ENCODE assay signal across 5 fruit fly cellular contexts in the genomic region with DNA sequence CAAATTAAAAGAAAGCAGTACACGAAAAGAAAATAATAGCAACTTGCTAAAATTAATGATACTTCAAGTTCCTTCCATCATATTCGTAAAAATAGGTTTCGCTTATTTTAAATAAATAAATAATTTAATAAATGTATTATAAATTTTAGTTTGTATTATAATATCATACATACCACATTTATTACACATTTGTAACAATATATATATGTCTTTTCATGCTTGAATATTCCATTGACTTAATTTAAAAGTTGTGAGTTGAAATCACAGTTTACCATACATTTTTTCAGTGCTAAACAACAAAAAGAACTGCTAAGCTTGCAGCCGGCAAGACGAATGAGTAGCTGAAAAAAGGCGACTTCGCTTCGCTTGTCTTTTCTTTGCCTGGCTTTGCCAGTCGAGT.
TF ChIP-seq lines count a peak whose summit lies in the region.

No protein-coding gene starts in this region.

- TF ChIP-seq CTCF in whole organism, embryonic (GFP tag; optimal IDR thresholded peaks at IDR 0.05; lab: Kevin White, UChicago), result no peak

TF ChIP-seq in whole organism, adult, 20 proteins besides CTCF, POLR2A, EP300 and RAD21:
- TF ChIP-seq tj (GFP tag; optimal IDR thresholded peaks at IDR 0.05; lab: Kevin White, UChicago), result peak; percentile 94
- no peak for TF ChIP-seq cnc (optimal IDR thresholded peaks at IDR 0.05; lab: Kevin White, UChicago)
- TF ChIP-seq CG7101 (tag; optimal IDR thresholded peaks at IDR 0.05; lab: Kevin White, UChicago), result peak; percentile 50
- TF ChIP-seq CG11617 (GFP tag; optimal IDR thresholded peaks at IDR 0.05; lab: Kevin White, UChicago), result peak; percentile 12
- no peak for TF ChIP-seq CG33017 (tag; optimal IDR thresholded peaks at IDR 0.05; lab: Kevin White, UChicago)
- TF ChIP-seq CG7045 (GFP tag; optimal IDR thresholded peaks at IDR 0.05; lab: Kevin White, UChicago), result no peak
- peak; percentile 53 for TF ChIP-seq CG14711 (tag; optimal IDR thresholded peaks at IDR 0.05; lab: Kevin White, UChicago)
- peak; percentile 33 for TF ChIP-seq pad (GFP tag; optimal IDR thresholded peaks at IDR 0.05; lab: Kevin White, UChicago)
- TF ChIP-seq CG1620 (GFP tag; optimal IDR thresholded peaks at IDR 0.05; lab: Kevin White, UChicago), result no peak
- TF ChIP-seq bab1 (GFP tag; optimal IDR thresholded peaks at IDR 0.05; lab: Kevin White, UChicago), result peak; percentile 68
- TF ChIP-seq Mnt (GFP tag; optimal IDR thresholded peaks at IDR 0.05; lab: Kevin White, UChicago), result no peak
- no peak for TF ChIP-seq CG12768 (GFP tag; optimal IDR thresholded peaks at IDR 0.05; lab: Kevin White, UChicago)
- no peak for TF ChIP-seq cic (GFP tag; optimal IDR thresholded peaks at IDR 0.05; lab: Kevin White, UChicago)

TF ChIP-seq in whole organism, embryonic, 481 proteins besides CTCF, POLR2A, EP300 and RAD21 (continues in another document):
- TF ChIP-seq CG16863 (GFP tag; optimal IDR thresholded peaks at IDR 0.05; lab: Kevin White, UChicago), result no peak
- peak; percentile 51 for TF ChIP-seq Sox102F (GFP tag; optimal IDR thresholded peaks at IDR 0.05; lab: Kevin White, UChicago)
- TF ChIP-seq gsb-n (tag; optimal IDR thresholded peaks at IDR 0.05; lab: Kevin White, UChicago), result peak; percentile 29
- TF ChIP-seq bab2 (GFP tag; optimal IDR thresholded peaks at IDR 0.05; lab: Kevin White, UChicago), result no peak
- TF ChIP-seq CG10209 (GFP tag; optimal IDR thresholded peaks at IDR 0.05; lab: Kevin White, UChicago), result no peak
- TF ChIP-seq pros (GFP tag; optimal IDR thresholded peaks at IDR 0.05; lab: Kevin White, UChicago), result no peak
- no peak for TF ChIP-seq pzg (GFP tag; optimal IDR thresholded peaks at IDR 0.05; lab: Kevin White, UChicago)
- TF ChIP-seq Blimp-1 (GFP tag; optimal IDR thresholded peaks at IDR 0.05; lab: Kevin White, UChicago), result peak; percentile 34
- TF ChIP-seq CG17359 (tag; optimal IDR thresholded peaks at IDR 0.05; lab: Kevin White, UChicago), result peak; percentile 3
- TF ChIP-seq CG15269 (tag; optimal IDR thresholded peaks at IDR 0.05; lab: Kevin White, UChicago), result peak; percentile 4
- no peak for TF ChIP-seq ara (GFP tag; IDR thresholded peaks at IDR 0.05; lab: Robert Waterston, UW)
- peak; percentile 46 for TF ChIP-seq CG11504 (tag; optimal IDR thresholded peaks at IDR 0.05; lab: Kevin White, UChicago)
- TF ChIP-seq usp (GFP tag; optimal IDR thresholded peaks at IDR 0.05; lab: Kevin White, UChicago), result no peak
- TF ChIP-seq sna (GFP tag; IDR thresholded peaks at IDR 0.05; lab: Robert Waterston, UW; ENCODE audit: partially characterized antibody), result no peak
- no peak for TF ChIP-seq kay (GFP tag; optimal IDR thresholded peaks at IDR 0.05; lab: Kevin White, UChicago)
- peak; percentile 16 for TF ChIP-seq fd96Cb (tag; optimal IDR thresholded peaks at IDR 0.05; lab: Kevin White, UChicago)
- TF ChIP-seq Oli (tag; optimal IDR thresholded peaks at IDR 0.05; lab: Kevin White, UChicago), result peak; percentile 12
- peak; percentile 48 for TF ChIP-seq CG7839 (tag; optimal IDR thresholded peaks at IDR 0.05; lab: Kevin White, UChicago)
- peak; percentile 48 for TF ChIP-seq dmrt99B (tag; optimal IDR thresholded peaks at IDR 0.05; lab: Kevin White, UChicago)

TF ChIP-seq in whole organism, prepupa, 60 proteins besides CTCF, POLR2A, EP300 and RAD21 (continues in another document):
- TF ChIP-seq spab (GFP tag; optimal IDR thresholded peaks at IDR 0.05; lab: Kevin White, UChicago) (peak; percentile 52), Eip93F (GFP tag; optimal IDR thresholded peaks at IDR 0.05; lab: Kevin White, UChicago) (no peak), CG3919 (GFP tag; optimal IDR thresholded peaks at IDR 0.05; lab: Kevin White, UChicago) (peak; percentile 53), CG16779 (tag; optimal IDR thresholded peaks at IDR 0.05; lab: Kevin White, UChicago) (peak; percentile 26), Sox14 (GFP tag; optimal IDR thresholded peaks at IDR 0.05; lab: Kevin White, UChicago) (no peak), Sox15 (GFP tag; optimal IDR thresholded peaks at IDR 0.05; lab: Kevin White, UChicago) (peak; percentile 4), CG4318 (GFP tag; optimal IDR thresholded peaks at IDR 0.05; lab: Kevin White, UChicago) (peak; percentile 55), CG1621 (tag; optimal IDR thresholded peaks at IDR 0.05; lab: Kevin White, UChicago) (no peak), CG10631 (GFP tag; optimal IDR thresholded peaks at IDR 0.05; lab: Kevin White, UChicago) (peak; percentile 71), CG8319 (GFP tag; optimal IDR thresholded peaks at IDR 0.05; lab: Kevin White, UChicago) (no peak), dac (GFP tag; optimal IDR thresholded peaks at IDR 0.05; lab: Kevin White, UChicago) (peak; percentile 1), lz (GFP tag; optimal IDR thresholded peaks at IDR 0.05; lab: Kevin White, UChicago) (peak; percentile 35), Gug (GFP tag; IDR thresholded peaks at IDR 0.05; lab: Robert Waterston, UW) (no peak), CG6808 (GFP tag; optimal IDR thresholded peaks at IDR 0.05; lab: Kevin White, UChicago) (no peak), fd85E (GFP tag; optimal IDR thresholded peaks at IDR 0.05; lab: Kevin White, UChicago) (no peak), achi (GFP tag; optimal IDR thresholded peaks at IDR 0.05; lab: Kevin White, UChicago) (peak; percentile 67), CG6163 (GFP tag; IDR thresholded peaks at IDR 0.05; lab: Robert Waterston, UW) (peak; percentile 52; the same call in 1 of the 3 replicates), Smox (GFP tag; optimal IDR thresholded peaks at IDR 0.05; lab: Kevin White, UChicago) (peak; percentile 10), CG7368 (GFP tag; optimal IDR thresholded peaks at IDR 0.05; lab: Kevin White, UChicago) (peak; percentile 44)

TF ChIP-seq in whole organism, pupa, 21 proteins besides CTCF, POLR2A, EP300 and RAD21:
- TF ChIP-seq CG12605 (GFP tag; IDR thresholded peaks at IDR 0.05; lab: Robert Waterston, UW), result peak; percentile 45; the same call in 1 of the 2 replicates
- peak; percentile 32 for TF ChIP-seq Pif1B (GFP tag; optimal IDR thresholded peaks at IDR 0.05; lab: Kevin White, UChicago)
- no peak for TF ChIP-seq EcR (GFP tag; optimal IDR thresholded peaks at IDR 0.05; lab: Kevin White, UChicago)
- TF ChIP-seq Ets98B (GFP tag; IDR thresholded peaks at IDR 0.05; lab: Robert Waterston, UW), result no peak; the same call in 1 of the 2 replicates
- TF ChIP-seq CG13204 (GFP tag; optimal IDR thresholded peaks at IDR 0.05; lab: Kevin White, UChicago), result no peak
- no peak for TF ChIP-seq Pif1A (GFP tag; optimal IDR thresholded peaks at IDR 0.05; lab: Kevin White, UChicago)
- TF ChIP-seq D1 (tag; optimal IDR thresholded peaks at IDR 0.05; lab: Kevin White, UChicago), result peak; percentile 66
- no peak; the same call in 1 of the 2 replicates for TF ChIP-seq CG32121 (GFP tag; IDR thresholded peaks at IDR 0.05; lab: Robert Waterston, UW)
- peak; percentile 77 for TF ChIP-seq CG14655 (GFP tag; optimal IDR thresholded peaks at IDR 0.05; lab: Kevin White, UChicago)
- no peak; the same call in 2 of the 3 replicates for TF ChIP-seq CG4496 (GFP tag; IDR thresholded peaks at IDR 0.05; lab: Robert Waterston, UW)
- TF ChIP-seq CG34367 (tag; optimal IDR thresholded peaks at IDR 0.05; lab: Kevin White, UChicago), result peak; percentile 45
- TF ChIP-seq rn (GFP tag; IDR thresholded peaks at IDR 0.05; lab: Robert Waterston, UW), result no peak
- peak; percentile 67 for TF ChIP-seq CG8301 (tag; optimal IDR thresholded peaks at IDR 0.05; lab: Kevin White, UChicago)
- TF ChIP-seq fd96Ca (GFP tag; IDR thresholded peaks at IDR 0.05; lab: Robert Waterston, UW), result no peak
- TF ChIP-seq CG10348 (GFP tag; IDR thresholded peaks at IDR 0.05; lab: Robert Waterston, UW), result no peak
- TF ChIP-seq CG9948 (tag; optimal IDR thresholded peaks at IDR 0.05; lab: Kevin White, UChicago), result peak; percentile 78
- TF ChIP-seq CG17806 (tag; optimal IDR thresholded peaks at IDR 0.05; lab: Kevin White, UChicago), result peak; percentile 70
- TF ChIP-seq gl (tag; optimal IDR thresholded peaks at IDR 0.05; lab: Kevin White, UChicago), result no peak
- peak; percentile 82 for TF ChIP-seq CG15710 (tag; optimal IDR thresholded peaks at IDR 0.05; lab: Kevin White, UChicago)
- peak; percentile 16 for TF ChIP-seq Snoo (tag; optimal IDR thresholded peaks at IDR 0.05; lab: Kevin White, UChicago)
- peak; percentile 87 for TF ChIP-seq CG8159 (tag; optimal IDR thresholded peaks at IDR 0.05; lab: Kevin White, UChicago)
TF ChIP-seq in whole organism, pupa: peak in this region for 11.

TF ChIP-seq in whole organism, wandering third instar larva, 38 proteins besides CTCF, POLR2A, EP300 and RAD21 (continues in another document):
- peak; percentile 76 for TF ChIP-seq OdsH (GFP tag; optimal IDR thresholded peaks at IDR 0.05; lab: Kevin White, UChicago)
- TF ChIP-seq tai (GFP tag; optimal IDR thresholded peaks at IDR 0.05; lab: Kevin White, UChicago), result no peak
- TF ChIP-seq Hnf4 (GFP tag; optimal IDR thresholded peaks at IDR 0.05; lab: Kevin White, UChicago), result peak; percentile 12
- no peak for TF ChIP-seq Abd-B (GFP tag; optimal IDR thresholded peaks at IDR 0.05; lab: Kevin White, UChicago)
- TF ChIP-seq sv (GFP tag; optimal IDR thresholded peaks at IDR 0.05; lab: Kevin White, UChicago), result no peak
- TF ChIP-seq Rel (GFP tag; optimal IDR thresholded peaks at IDR 0.05; lab: Kevin White, UChicago), result no peak
- TF ChIP-seq Rel (tag; optimal IDR thresholded peaks at IDR 0.05; lab: Kevin White, UChicago), result peak; percentile 16
- TF ChIP-seq fru (GFP tag; optimal IDR thresholded peaks at IDR 0.05; lab: Kevin White, UChicago), result peak; percentile 29
- TF ChIP-seq sage (GFP tag; optimal IDR thresholded peaks at IDR 0.05; lab: Kevin White, UChicago), result no peak
- peak; percentile 86 for TF ChIP-seq HLH106 (tag; optimal IDR thresholded peaks at IDR 0.05; lab: Kevin White, UChicago)
- peak; percentile 86 for TF ChIP-seq psq (GFP tag; optimal IDR thresholded peaks at IDR 0.05; lab: Kevin White, UChicago)
- no peak for TF ChIP-seq dl (GFP tag; optimal IDR thresholded peaks at IDR 0.05; lab: Kevin White, UChicago; ENCODE audit: insufficient read depth in 1 of 2, partially characterized antibody in 2 of 2)
- TF ChIP-seq Jra (GFP tag; optimal IDR thresholded peaks at IDR 0.05; lab: Kevin White, UChicago), result no peak
- TF ChIP-seq pan (optimal IDR thresholded peaks at IDR 0.05; lab: Kevin White, UChicago), result no peak
- no peak for TF ChIP-seq CG32264 (GFP tag; optimal IDR thresholded peaks at IDR 0.05; lab: Kevin White, UChicago)
- TF ChIP-seq Vsx2 (GFP tag; optimal IDR thresholded peaks at IDR 0.05; lab: Kevin White, UChicago; ENCODE audit: partially characterized antibody), result no peak
- peak; percentile 4 for TF ChIP-seq woc (GFP tag; optimal IDR thresholded peaks at IDR 0.05; lab: Kevin White, UChicago)
- no peak for TF ChIP-seq Hr78 (GFP tag; optimal IDR thresholded peaks at IDR 0.05; lab: Kevin White, UChicago)
- TF ChIP-seq CrebA (GFP tag; optimal IDR thresholded peaks at IDR 0.05; lab: Kevin White, UChicago; ENCODE audit: borderline replicate concordance), result no peak
- no peak for TF ChIP-seq lola (GFP tag; optimal IDR thresholded peaks at IDR 0.05; lab: Kevin White, UChicago)
- peak; percentile 62 for TF ChIP-seq dmrt93B (GFP tag; optimal IDR thresholded peaks at IDR 0.05; lab: Kevin White, UChicago)
- TF ChIP-seq foxo (GFP tag; optimal IDR thresholded peaks at IDR 0.05; lab: Kevin White, UChicago), result peak in 1 of 2 experiments; percentile 75
- peak; percentile 70 for TF ChIP-seq rgr (GFP tag; optimal IDR thresholded peaks at IDR 0.05; lab: Kevin White, UChicago)
